Worm (Caenorhabditis elegans) whole organism, L3 larva: ENCODE results near the gene cest-2.1.

Source experiments
- elt-1 ChIP-seq: fragments of 150-350 bp; optimal IDR thresholded peaks from 2 replicates; lab custom pipeline; 2014; ENCODE audit warnings: missing biosample characterization, missing genetic modification characterization
- fkh-2 ChIP-seq: fragments of 150-350 bp; optimal IDR thresholded peaks from 2 replicates; lab custom pipeline; 2014; ENCODE audit warnings: missing biosample characterization, missing genetic modification reagents, missing genetic modification characterization
- hmg-11 ChIP-seq: sonication (generic microtip); optimal IDR thresholded peaks from 2 replicates; lab custom pipeline; 2016; ENCODE audit warnings: missing genetic modification characterization, missing compliant biosample characterization
- nhr-11 ChIP-seq: fragments of 150-350 bp; optimal IDR thresholded peaks from 2 replicates; lab custom pipeline; 2014; ENCODE audit warnings: missing biosample characterization, missing genetic modification characterization
- nhr-23 ChIP-seq: fragments of 150-350 bp; optimal IDR thresholded peaks from 2 replicates; lab custom pipeline; 2014; ENCODE audit warnings: missing biosample characterization, missing genetic modification reagents, missing genetic modification characterization
- pqm-1 ChIP-seq: fragments of 150-350 bp; optimal IDR thresholded peaks from 2 replicates; lab custom pipeline; 2017; ENCODE audit warnings: missing biosample characterization, missing genetic modification characterization, inconsistent platforms
- tbx-2 ChIP-seq: sonication (generic microtip); optimal IDR thresholded peaks from 2 replicates; lab custom pipeline; 2016; ENCODE audit warnings: mild to moderate bottlenecking, missing genetic modification characterization, missing compliant biosample characterization

DNA sequence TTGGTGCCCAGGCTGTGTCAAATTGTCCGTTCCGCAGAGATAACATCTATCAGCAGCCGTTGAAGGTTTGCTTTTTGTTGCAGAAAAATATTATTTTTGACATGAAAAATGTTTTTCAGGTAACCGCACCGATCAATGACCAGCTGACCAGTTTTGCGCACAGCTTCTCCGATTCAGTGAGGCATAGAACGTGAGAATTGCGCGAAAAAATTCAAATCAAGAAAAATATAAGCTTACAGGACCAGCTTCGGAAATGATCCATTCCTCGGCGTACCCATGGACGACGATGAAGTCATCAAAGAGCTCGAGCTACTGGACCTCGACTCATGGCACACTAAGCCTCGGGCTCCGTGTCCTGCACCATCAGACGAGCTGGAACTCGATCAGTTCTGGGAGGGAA lies 23.2 kb upstream of the cest-2.1 start:
- no peak for TF ChIP-seq hmg-11 (tag; lab: Kevin White, UChicago)
- no peak for TF ChIP-seq pqm-1 (tag; lab: Kevin White, UChicago)
- TF ChIP-seq nhr-11 (tag; lab: Kevin White, UChicago): no peak
- TF ChIP-seq elt-1 (tag; lab: Kevin White, UChicago): no peak
- TF ChIP-seq fkh-2 (tag; lab: Kevin White, UChicago): no peak
- no peak for TF ChIP-seq tbx-2 (tag; lab: Kevin White, UChicago)
- TF ChIP-seq nhr-23 (tag; lab: Kevin White, UChicago): no peak
